Worm (Caenorhabditis elegans) whole organism, late embryonic: Measurements from ENCODE around the gene cyn-16.

Source experiments
- Y22D7AL.16 ChIP-seq: sonication (generic microtip); optimal IDR thresholded peaks from 2 replicates; lab custom pipeline; 2016; ENCODE audit warnings: missing genetic modification characterization, missing compliant biosample characterization
- ama-1 ChIP-seq: fragments of 150-350 bp; optimal IDR thresholded peaks from 2 replicates; lab custom pipeline; 2014
- ceh-34 ChIP-seq: sonication (generic microtip); optimal IDR thresholded peaks from 2 replicates; lab custom pipeline; 2016; ENCODE audit warnings: mild to moderate bottlenecking, missing genetic modification characterization, missing compliant biosample characterization
- dve-1 ChIP-seq: sonication (generic microtip); optimal IDR thresholded peaks from 2 replicates; lab custom pipeline; 2017; ENCODE audit warnings: antibody characterized with exemption, mild to moderate bottlenecking, missing genetic modification characterization, missing compliant biosample characterization
- hlh-15 ChIP-seq: sonication (generic microtip); optimal IDR thresholded peaks from 2 replicates; lab custom pipeline; 2016; ENCODE audit warnings: missing genetic modification characterization, missing compliant biosample characterization
- hlh-8 ChIP-seq: sonication (generic microtip); optimal IDR thresholded peaks from 2 replicates; lab custom pipeline; 2016; ENCODE audit warnings: missing genotype, missing genetic modification characterization, missing compliant biosample characterization
- nfya-1 ChIP-seq: sonication (generic microtip); optimal IDR thresholded peaks from 2 replicates; lab custom pipeline; 2017; ENCODE audit warnings: missing genetic modification characterization, mild to moderate bottlenecking, missing compliant biosample characterization, antibody characterized with exemption, moderate library complexity
- npax-4 ChIP-seq: sonication (generic microtip); optimal IDR thresholded peaks from 2 replicates; lab custom pipeline; 2016; ENCODE audit warnings: missing genetic modification characterization, missing compliant biosample characterization
- pag-3 ChIP-seq: sonication (generic microtip); optimal IDR thresholded peaks from 2 replicates; lab custom pipeline; 2016; ENCODE audit warnings: missing compliant biosample characterization, missing genetic modification characterization, borderline replicate concordance
- pqm-1 ChIP-seq: sonication (generic microtip); optimal IDR thresholded peaks from 2 replicates; lab custom pipeline; 2016; ENCODE audit warnings: missing genetic modification characterization, missing compliant biosample characterization
- rnt-1 ChIP-seq: sonication (generic microtip); optimal IDR thresholded peaks from 2 replicates; lab custom pipeline; 2016; ENCODE audit warnings: missing genetic modification characterization, missing compliant biosample characterization
- tbx-2 ChIP-seq: sonication (generic microtip); optimal IDR thresholded peaks from 2 replicates; lab custom pipeline; 2016; ENCODE audit warnings: missing genetic modification characterization, missing compliant biosample characterization
- unc-86 ChIP-seq: sonication (generic microtip); optimal IDR thresholded peaks from 2 replicates; lab custom pipeline; 2016; ENCODE audit warnings: missing genetic modification characterization, missing compliant biosample characterization

DNA sequence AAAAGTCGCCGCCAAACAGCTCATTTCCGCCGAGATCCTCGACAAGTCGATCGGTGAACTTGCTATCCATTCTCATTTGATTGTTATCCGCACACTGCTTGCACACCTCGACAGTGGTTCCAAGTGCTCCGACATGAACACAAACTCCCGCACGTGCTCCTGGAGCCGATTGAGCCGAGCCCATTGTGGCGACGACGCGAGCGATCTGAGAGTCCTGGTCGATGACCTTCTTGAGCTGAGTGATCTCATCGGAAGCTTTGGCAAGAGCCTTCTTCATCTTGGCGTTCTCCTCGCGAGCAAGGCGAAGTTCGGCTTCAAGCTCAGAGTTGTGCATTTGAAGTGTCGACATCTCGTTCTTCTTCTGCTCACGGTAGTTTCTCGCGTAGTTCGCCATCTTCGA, 58.1 kb downstream of the cyn-16 start:
- TF ChIP-seq pqm-1 (no peak), unc-86 (no peak), hlh-15 (tag; lab: Kevin White, UChicago) (no peak), tbx-2 (no peak), Y22D7AL.16 (no peak), nfya-1 (tag; lab: Kevin White, UChicago) (no peak), pag-3 (no peak), dve-1 (tag; lab: Kevin White, UChicago) (no peak), ama-1 (lab: Kevin White, UChicago) (no peak), rnt-1 (tag; lab: Kevin White, UChicago) (no peak), npax-4 (tag; lab: Kevin White, UChicago) (no peak), ceh-34 (tag; lab: Kevin White, UChicago) (no peak), hlh-8 (no peak)
